Worm (Caenorhabditis elegans) whole organism, L3 larva: ENCODE results near the gene kin-24.

Experiments
- R02D3.7 ChIP-seq: fragments of 150-350 bp; optimal IDR thresholded peaks from 2 replicates; lab custom pipeline; 2014; ENCODE audit warnings: missing biosample characterization, missing genetic modification characterization
- ZK546.5 ChIP-seq: sonication (generic microtip); optimal IDR thresholded peaks from 2 replicates; lab custom pipeline; 2017; ENCODE audit warnings: missing biosample characterization, missing genetic modification characterization
- aly-2 ChIP-seq: fragments of 150-350 bp; optimal IDR thresholded peaks from 2 replicates; lab custom pipeline; 2014; ENCODE audit warnings: missing biosample characterization, missing genetic modification characterization
- ama-1 ChIP-seq: fragments of 150-350 bp; optimal IDR thresholded peaks from 2 replicates; lab custom pipeline; 2018
- ceh-16 ChIP-seq: sonication (generic microtip); optimal IDR thresholded peaks from 2 replicates; lab custom pipeline; 2017; ENCODE audit warnings: missing biosample characterization, missing genetic modification characterization
- ceh-28 ChIP-seq: fragments of 150-350 bp; optimal IDR thresholded peaks from 2 replicates; lab custom pipeline; 2014; ENCODE audit warnings: missing biosample characterization, missing genetic modification reagents, missing genetic modification characterization
- ceh-82 ChIP-seq: fragments of 150-350 bp; optimal IDR thresholded peaks from 2 replicates; lab custom pipeline; 2014; ENCODE audit warnings: missing biosample characterization, missing genetic modification characterization
- ceh-9 ChIP-seq: sonication (generic microtip); optimal IDR thresholded peaks from 2 replicates; lab custom pipeline; 2018; ENCODE audit warnings: missing biosample characterization, missing genetic modification characterization
- daf-12 ChIP-seq: fragments of 150-350 bp; optimal IDR thresholded peaks from 2 replicates; lab custom pipeline; 2014; ENCODE audit warnings: missing biosample characterization, missing genetic modification reagents, missing genetic modification characterization
- egl-27 ChIP-seq: sonication (generic microtip); optimal IDR thresholded peaks from 4 replicates; lab custom pipeline; 2017; ENCODE audit warnings: missing biosample characterization, missing genetic modification reagents, missing genetic modification characterization
- egl-5 ChIP-seq: fragments of 150-350 bp; optimal IDR thresholded peaks from 2 replicates; lab custom pipeline; 2017; ENCODE audit warnings: missing biosample characterization, missing genetic modification reagents, missing genetic modification characterization, inconsistent platforms
- elt-1 ChIP-seq: fragments of 150-350 bp; optimal IDR thresholded peaks from 2 replicates; lab custom pipeline; 2014; ENCODE audit warnings: missing biosample characterization, missing genetic modification characterization
- elt-2 ChIP-seq: sonication (generic microtip); optimal IDR thresholded peaks from 2 replicates; lab custom pipeline; 2016; ENCODE audit warnings: missing genetic modification reagents, mild to moderate bottlenecking, missing genetic modification characterization, missing compliant biosample characterization
- elt-3 ChIP-seq, 3 experiments: fragments of 150-350 bp in 1 of 3; sonication (generic microtip) in 2 of 3; optimal IDR thresholded peaks; 2 replicates in 2 of 3; 4 replicates in 1 of 3; lab custom pipeline; 2014 to 2017; ENCODE audit warnings: missing biosample characterization in 3 of 3, missing genetic modification characterization in 3 of 3
- eor-1 ChIP-seq, 2 experiments: fragments of 150-350 bp; optimal IDR thresholded peaks; 2 replicates each; lab custom pipeline; 2014 to 2018; ENCODE audit warnings: missing biosample characterization in 2 of 2, missing genetic modification characterization in 2 of 2
- fkh-10 ChIP-seq: sonication (generic microtip); optimal IDR thresholded peaks from 2 replicates; lab custom pipeline; 2017; ENCODE audit warnings: missing biosample characterization, missing genetic modification reagents, missing genetic modification characterization
- fkh-2 ChIP-seq: fragments of 150-350 bp; optimal IDR thresholded peaks from 2 replicates; lab custom pipeline; 2014; ENCODE audit warnings: missing biosample characterization, missing genetic modification reagents, missing genetic modification characterization
- fos-1 ChIP-seq: fragments of 150-350 bp; optimal IDR thresholded peaks from 2 replicates; lab custom pipeline; 2014; ENCODE audit warnings: missing biosample characterization, missing genetic modification characterization
- hmg-11 ChIP-seq: sonication (generic microtip); optimal IDR thresholded peaks from 2 replicates; lab custom pipeline; 2016; ENCODE audit warnings: missing genetic modification characterization, missing compliant biosample characterization
- jun-1 ChIP-seq: fragments of 150-350 bp; optimal IDR thresholded peaks from 2 replicates; lab custom pipeline; 2014; ENCODE audit warnings: missing biosample characterization, missing genetic modification reagents, missing genetic modification characterization
- lin-15B ChIP-seq: fragments of 150-350 bp; optimal IDR thresholded peaks from 2 replicates; lab custom pipeline; 2014; ENCODE audit warnings: missing biosample characterization, missing genetic modification characterization
- lin-39 ChIP-seq: fragments of 150-350 bp; optimal IDR thresholded peaks from 2 replicates; lab custom pipeline; 2018; ENCODE audit warnings: missing biosample characterization, missing genetic modification reagents, missing genetic modification characterization
- lsy-12 ChIP-seq: sonication (generic microtip); optimal IDR thresholded peaks from 2 replicates; lab custom pipeline; 2016; ENCODE audit warnings: mild to moderate bottlenecking, missing genetic modification characterization, missing compliant biosample characterization
- mdl-1 ChIP-seq: fragments of 150-350 bp; optimal IDR thresholded peaks from 2 replicates; lab custom pipeline; 2014; ENCODE audit warnings: missing biosample characterization, missing genetic modification characterization
- mml-1 ChIP-seq: fragments of 150-350 bp; sonication (generic microtip); optimal IDR thresholded peaks from 3 replicates; lab custom pipeline; 2014; ENCODE audit warnings: missing biosample characterization, missing genetic modification characterization
- nfya-1 ChIP-seq: sonication (generic microtip); optimal IDR thresholded peaks from 2 replicates; lab custom pipeline; 2017; ENCODE audit warnings: missing genetic modification characterization, mild to moderate bottlenecking, missing compliant biosample characterization, antibody characterized with exemption, moderate library complexity; ENCODE audit not compliant: insufficient read depth
- nhr-11 ChIP-seq: fragments of 150-350 bp; optimal IDR thresholded peaks from 2 replicates; lab custom pipeline; 2014; ENCODE audit warnings: missing biosample characterization, missing genetic modification characterization
- nhr-12 ChIP-seq: fragments of 150-350 bp; optimal IDR thresholded peaks from 2 replicates; lab custom pipeline; 2014; ENCODE audit warnings: missing biosample characterization, missing genetic modification characterization
- nhr-23 ChIP-seq: fragments of 150-350 bp; optimal IDR thresholded peaks from 2 replicates; lab custom pipeline; 2014; ENCODE audit warnings: missing biosample characterization, missing genetic modification reagents, missing genetic modification characterization
- nhr-237 ChIP-seq: fragments of 150-350 bp; optimal IDR thresholded peaks from 2 replicates; lab custom pipeline; 2014; ENCODE audit warnings: missing biosample characterization, missing genetic modification characterization
- nhr-25 ChIP-seq: sonication (generic microtip); optimal IDR thresholded peaks from 2 replicates; lab custom pipeline; 2017; ENCODE audit warnings: missing biosample characterization, missing genetic modification characterization
- nhr-28 ChIP-seq: fragments of 150-350 bp; optimal IDR thresholded peaks from 2 replicates; lab custom pipeline; 2014; ENCODE audit warnings: missing biosample characterization, missing genetic modification characterization
- nhr-43 ChIP-seq: sonication (generic microtip); optimal IDR thresholded peaks from 2 replicates; lab custom pipeline; 2016; ENCODE audit warnings: mild to moderate bottlenecking, missing genetic modification characterization, missing compliant biosample characterization; ENCODE audit not compliant: poor library complexity, severe bottlenecking
- nhr-67 ChIP-seq: fragments of 150-350 bp; optimal IDR thresholded peaks from 2 replicates; lab custom pipeline; 2014; ENCODE audit warnings: missing biosample characterization, missing genetic modification characterization
- nhr-76 ChIP-seq: fragments of 150-350 bp; sonication (generic microtip); optimal IDR thresholded peaks from 5 replicates; lab custom pipeline; 2014; ENCODE audit warnings: missing biosample characterization, missing genetic modification characterization
- nhr-77 ChIP-seq: fragments of 150-350 bp; optimal IDR thresholded peaks from 2 replicates; lab custom pipeline; 2014; ENCODE audit warnings: missing biosample characterization, missing genetic modification characterization
- pha-4 ChIP-seq: fragments of 150-350 bp; optimal IDR thresholded peaks from 2 replicates; lab custom pipeline; 2014; ENCODE audit warnings: missing biosample characterization, missing genetic modification reagents, missing genetic modification characterization
- pqm-1 ChIP-seq: fragments of 150-350 bp; optimal IDR thresholded peaks from 2 replicates; lab custom pipeline; 2017; ENCODE audit warnings: missing biosample characterization, missing genetic modification characterization, inconsistent platforms
- sea-2 ChIP-seq: fragments of 150-350 bp; sonication (generic microtip); optimal IDR thresholded peaks from 4 replicates; lab custom pipeline; 2014; ENCODE audit warnings: missing biosample characterization, missing genetic modification reagents, missing genetic modification characterization
- skn-1 ChIP-seq: fragments of 150-350 bp; optimal IDR thresholded peaks from 2 replicates; lab custom pipeline; 2014; ENCODE audit warnings: missing biosample characterization, missing genetic modification characterization
- snpc-4 ChIP-seq: fragments of 150-350 bp; optimal IDR thresholded peaks from 2 replicates; lab custom pipeline; 2014; ENCODE audit warnings: missing biosample characterization, missing genetic modification characterization
- tbx-2 ChIP-seq: sonication (generic microtip); optimal IDR thresholded peaks from 2 replicates; lab custom pipeline; 2016; ENCODE audit warnings: mild to moderate bottlenecking, missing genetic modification characterization, missing compliant biosample characterization
- unc-39 ChIP-seq: sonication (generic microtip); optimal IDR thresholded peaks from 4 replicates; lab custom pipeline; 2017; ENCODE audit warnings: missing biosample characterization, missing genetic modification characterization
- unc-62 ChIP-seq: fragments of 150-350 bp; sonication (generic microtip); optimal IDR thresholded peaks from 4 replicates; lab custom pipeline; 2014; ENCODE audit warnings: missing biosample characterization, missing genetic modification reagents, missing genetic modification characterization
- zag-1 ChIP-seq: fragments of 150-350 bp; optimal IDR thresholded peaks from 2 replicates; lab custom pipeline; 2014; ENCODE audit warnings: missing biosample characterization, missing genetic modification characterization
- ztf-11 ChIP-seq: fragments of 150-350 bp; optimal IDR thresholded peaks from 2 replicates; lab custom pipeline; 2014; ENCODE audit warnings: missing biosample characterization, missing genetic modification characterization
- ztf-4 ChIP-seq: fragments of 150-350 bp; optimal IDR thresholded peaks from 2 replicates; lab custom pipeline; 2014; ENCODE audit warnings: missing biosample characterization, missing genetic modification characterization

The kin-24 gene

DNA sequence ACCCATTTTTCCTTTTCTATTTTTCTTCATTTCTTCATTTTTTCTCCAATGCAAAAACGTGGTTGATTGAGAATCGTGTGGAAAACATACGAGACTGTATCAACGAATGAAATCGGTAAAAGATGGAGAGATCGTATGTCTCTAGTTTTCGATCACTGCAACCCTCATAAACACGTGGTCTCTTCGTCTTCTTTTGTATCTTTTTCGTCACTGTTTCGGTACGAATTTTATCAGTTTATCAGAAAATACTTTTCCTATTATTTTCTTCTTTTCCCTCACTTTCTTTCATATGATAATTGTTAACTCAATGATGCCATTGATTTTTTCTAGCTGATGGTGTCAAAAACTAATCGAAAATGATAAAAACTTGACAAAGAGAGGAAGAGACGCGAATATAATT is 34.8 kb upstream of the kin-24 start:
- TF ChIP-seq ceh-28 (tag; lab: Kevin White, UChicago), result peak; percentile 14
- peak; percentile 53 for TF ChIP-seq pha-4 (tag; lab: Kevin White, UChicago)
- TF ChIP-seq tbx-2 (tag; lab: Kevin White, UChicago), result no peak
- TF ChIP-seq eor-1 (tag; optimal IDR thresholded peaks at IDR 0.05; lab: Kevin White, UChicago), result no peak
- no peak for TF ChIP-seq mml-1
- TF ChIP-seq nhr-11, result no peak
- TF ChIP-seq lin-15B (tag; lab: Kevin White, UChicago), result no peak
- peak; percentile 81 for TF ChIP-seq elt-2 (tag; lab: Kevin White, UChicago)
- no peak for TF ChIP-seq ceh-16 (tag; lab: Kevin White, UChicago)
- no peak for TF ChIP-seq zag-1
- no peak for TF ChIP-seq daf-12 (tag; lab: Kevin White, UChicago)
- no peak for TF ChIP-seq hmg-11 (tag; lab: Kevin White, UChicago)
- no peak for TF ChIP-seq unc-62 (GFP tag; lab: Kevin White, UChicago)
- TF ChIP-seq ztf-4 (tag; lab: Kevin White, UChicago), result no peak
- no peak for TF ChIP-seq lin-39 (tag; lab: Kevin White, UChicago)
- no peak for TF ChIP-seq elt-1 (tag; lab: Kevin White, UChicago)
- TF ChIP-seq egl-5 (tag; lab: Kevin White, UChicago), result no peak
- no peak for TF ChIP-seq snpc-4
- TF ChIP-seq nfya-1 (tag; lab: Kevin White, UChicago), result no peak
- TF ChIP-seq jun-1 (tag; lab: Kevin White, UChicago), result peak; percentile 70
- TF ChIP-seq ama-1 (lab: Kevin White, UChicago), result no peak
- peak; percentile 87 for TF ChIP-seq nhr-43 (tag; lab: Kevin White, UChicago)
- TF ChIP-seq ztf-11 (tag; lab: Kevin White, UChicago), result no peak
- no peak for TF ChIP-seq unc-39 (tag; lab: Kevin White, UChicago)
- no peak for TF ChIP-seq lsy-12 (tag; lab: Kevin White, UChicago)
- no peak for TF ChIP-seq egl-27 (tag; lab: Kevin White, UChicago)
- TF ChIP-seq fkh-10, result no peak
- no peak for TF ChIP-seq ZK546.5 (tag; lab: Kevin White, UChicago)
- no peak for TF ChIP-seq nhr-12
- TF ChIP-seq elt-3 (tag; optimal IDR thresholded peaks at IDR 0.05; lab: Kevin White, UChicago), result no peak
- TF ChIP-seq ceh-82 (tag; lab: Kevin White, UChicago), result no peak
- no peak for TF ChIP-seq ceh-9 (tag; lab: Kevin White, UChicago)
- peak; percentile 17 for TF ChIP-seq nhr-76 (tag; lab: Kevin White, UChicago)
- no peak for TF ChIP-seq skn-1
- no peak for TF ChIP-seq nhr-28 (tag; lab: Kevin White, UChicago)
- TF ChIP-seq nhr-77 (tag; lab: Kevin White, UChicago), result no peak
- no peak for TF ChIP-seq sea-2
- peak; percentile 50 for TF ChIP-seq pqm-1 (tag; lab: Kevin White, UChicago)
- TF ChIP-seq aly-2 (tag; lab: Kevin White, UChicago), result no peak
- no peak for TF ChIP-seq nhr-67 (tag; lab: Kevin White, UChicago)
- no peak for TF ChIP-seq nhr-237 (tag; lab: Kevin White, UChicago)
- peak; percentile 58 for TF ChIP-seq nhr-23 (tag; lab: Kevin White, UChicago)
- no peak for TF ChIP-seq R02D3.7 (tag; lab: Kevin White, UChicago)
- no peak for TF ChIP-seq mdl-1
- no peak for TF ChIP-seq fkh-2 (tag; lab: Kevin White, UChicago)
- peak; percentile 47 for TF ChIP-seq nhr-25
- no peak for TF ChIP-seq fos-1 (tag; lab: Kevin White, UChicago)
